Fruit fly (Drosophila melanogaster) whole organism, wandering third instar larva: Measurements from ENCODE around the gene yellow-e2.

Experiments
- Abd-B ChIP-seq: fragments of >200 bp; optimal IDR thresholded peaks from 2 replicates; lab custom pipeline; 2017; ENCODE audit warnings: missing biosample characterization, missing genetic modification characterization
- CG32264 ChIP-seq: fragments of 200-800 bp; sonication (Bioruptor generic); optimal IDR thresholded peaks from 2 replicates; lab custom pipeline; 2016; ENCODE audit warnings: missing biosample characterization, missing genetic modification characterization
- CrebA ChIP-seq: fragments of 200-800 bp; sonication (Bioruptor generic); optimal IDR thresholded peaks from 2 replicates; lab custom pipeline; 2016; ENCODE audit warnings: missing biosample characterization, mild to moderate bottlenecking, missing genetic modification characterization, borderline replicate concordance
- Dfd ChIP-seq: fragments of >200 bp; optimal IDR thresholded peaks from 2 replicates; lab custom pipeline; 2017; ENCODE audit warnings: missing biosample characterization, missing genetic modification characterization
- GATAd ChIP-seq: sonication (Bioruptor generic); optimal IDR thresholded peaks from 2 replicates; lab custom pipeline; 2016; ENCODE audit warnings: missing biosample characterization, missing genetic modification characterization
- Hnf4 ChIP-seq: fragments of 200-800 bp; sonication (Bioruptor generic); optimal IDR thresholded peaks from 2 replicates; lab custom pipeline; 2016; ENCODE audit warnings: missing biosample characterization, mild to moderate bottlenecking, missing genetic modification characterization
- Hr78 ChIP-seq: fragments of >200 bp; optimal IDR thresholded peaks from 2 replicates; lab custom pipeline; 2017; ENCODE audit warnings: missing biosample characterization, missing genetic modification characterization
- Hr83 ChIP-seq: fragments of 200-300 bp; sonication (Bioruptor generic); optimal IDR thresholded peaks from 2 replicates; lab custom pipeline; 2016; ENCODE audit warnings: missing biosample characterization, mild to moderate bottlenecking, missing genetic modification characterization, moderate library complexity; ENCODE audit not compliant: poor library complexity, severe bottlenecking
- Jra ChIP-seq: sonication (Bioruptor generic); optimal IDR thresholded peaks from 2 replicates; lab custom pipeline; 2016; ENCODE audit warnings: missing biosample characterization, missing genetic modification characterization
- Mio ChIP-seq: sonication (Bioruptor generic); optimal IDR thresholded peaks from 2 replicates; lab custom pipeline; 2016; ENCODE audit warnings: missing biosample characterization, missing genetic modification characterization
- Myc ChIP-seq: fragments of >200 bp; optimal IDR thresholded peaks from 2 replicates; lab custom pipeline; 2017
- OdsH ChIP-seq: fragments of 200-800 bp; sonication (Bioruptor generic); optimal IDR thresholded peaks from 2 replicates; lab custom pipeline; 2016; ENCODE audit warnings: missing biosample characterization, mild to moderate bottlenecking, missing genetic modification characterization
- Rel ChIP-seq, 2 experiments: fragments of 200-800 bp; sonication (Bioruptor generic) in 1 of 2; optimal IDR thresholded peaks; 2 replicates in 1 of 2; 3 replicates in 1 of 2; lab custom pipeline; 2016 to 2019; ENCODE audit warnings: mild to moderate bottlenecking in 2 of 2, missing biosample characterization in 2 of 2, missing genetic modification characterization in 2 of 2, moderate library complexity in 1 of 2
- Vsx2 ChIP-seq: fragments of 200-300, 225-300 bp; sonication (Bioruptor generic); optimal IDR thresholded peaks from 2 replicates; lab custom pipeline; 2018; ENCODE audit warnings: missing biosample characterization, missing genetic modification characterization; ENCODE audit not compliant: partially characterized antibody
- br ChIP-seq: fragments of 200-800 bp; sonication (Bioruptor generic); optimal IDR thresholded peaks from 2 replicates; lab custom pipeline; 2016; ENCODE audit warnings: missing biosample characterization, missing genetic modification characterization
- dl ChIP-seq, 2 experiments: fragments of 175-275, 200-275 bp in 1 of 2; fragments of 200-275 bp in 1 of 2; sonication (Bioruptor generic); optimal IDR thresholded peaks; lab custom pipeline; 2018; ENCODE audit warnings: mild to moderate bottlenecking in 2 of 2, missing biosample characterization in 2 of 2, missing genetic modification characterization in 2 of 2, moderate library complexity in 2 of 2; ENCODE audit not compliant: partially characterized antibody in 2 of 2, insufficient read depth in 1 of 2
- dmrt93B ChIP-seq: fragments of 200-800 bp; sonication (Bioruptor generic); optimal IDR thresholded peaks from 2 replicates; lab custom pipeline; 2018; ENCODE audit warnings: missing biosample characterization, mild to moderate bottlenecking, missing genetic modification characterization
- ey ChIP-seq: fragments of 200-800 bp; sonication (Bioruptor generic); optimal IDR thresholded peaks from 2 replicates; lab custom pipeline; 2016; ENCODE audit warnings: missing biosample characterization, missing genetic modification characterization
- foxo ChIP-seq, 2 experiments: fragments of 200-800 bp; sonication (Bioruptor generic); optimal IDR thresholded peaks; 2 replicates in 1 of 2; 3 replicates in 1 of 2; lab custom pipeline; 2016 to 2017; ENCODE audit warnings: missing biosample characterization in 2 of 2, missing genetic modification characterization in 2 of 2
- fru ChIP-seq: fragments of 200-800 bp; sonication (Bioruptor generic); optimal IDR thresholded peaks from 3 replicates; lab custom pipeline; 2016; ENCODE audit warnings: missing biosample characterization, mild to moderate bottlenecking, missing genetic modification characterization
- jim ChIP-seq: fragments of 175-275, 200-325 bp; sonication (Bioruptor generic); optimal IDR thresholded peaks from 2 replicates; lab custom pipeline; 2016; ENCODE audit warnings: missing biosample characterization, mild to moderate bottlenecking, missing genetic modification characterization
- lola ChIP-seq: fragments of >200 bp; optimal IDR thresholded peaks from 2 replicates; lab custom pipeline; 2017; ENCODE audit warnings: missing biosample characterization, missing genetic modification characterization
- pan ChIP-seq: fragments of >200 bp; optimal IDR thresholded peaks from 2 replicates; lab custom pipeline; 2017
- psq ChIP-seq: fragments of 200-800 bp; sonication (Bioruptor generic); optimal IDR thresholded peaks from 3 replicates; lab custom pipeline; 2017; ENCODE audit warnings: missing biosample characterization, mild to moderate bottlenecking, missing genetic modification characterization, moderate library complexity
- rgr ChIP-seq: fragments of 200-800 bp; sonication (Bioruptor generic); optimal IDR thresholded peaks from 3 replicates; lab custom pipeline; 2016; ENCODE audit warnings: missing biosample characterization, mild to moderate bottlenecking, missing genetic modification characterization
- sage ChIP-seq: fragments of 200-800 bp; sonication (Bioruptor generic); optimal IDR thresholded peaks from 2 replicates; lab custom pipeline; 2016; ENCODE audit warnings: missing biosample characterization, mild to moderate bottlenecking, missing genetic modification characterization
- sv ChIP-seq: fragments of 200-800 bp; sonication (Bioruptor generic); optimal IDR thresholded peaks from 3 replicates; lab custom pipeline; 2016; ENCODE audit warnings: missing biosample characterization, missing genetic modification characterization
- tai ChIP-seq: sonication (Bioruptor generic); optimal IDR thresholded peaks from 2 replicates; lab custom pipeline; 2016; ENCODE audit warnings: missing biosample characterization, missing genetic modification characterization
- usp ChIP-seq: fragments of >200 bp; optimal IDR thresholded peaks from 2 replicates; lab custom pipeline; 2017; ENCODE audit warnings: missing biosample characterization, missing genetic modification characterization
- woc ChIP-seq: sonication (Bioruptor generic); optimal IDR thresholded peaks from 2 replicates; lab custom pipeline; 2016; ENCODE audit warnings: missing biosample characterization, mild to moderate bottlenecking, missing genetic modification characterization

Gene yellow-e2

dm6 chr3R:13397040-13397439 is 9.8 kb downstream of the yellow-e2 start, which contains the start of gene CG14374:
Gene CG14374, minus strand, starts transcription at chr3R:13397140.
- TF ChIP-seq rgr (GFP tag; lab: Kevin White, UChicago) = no peak
- no peak for TF ChIP-seq ey (GFP tag; lab: Kevin White, UChicago)
- TF ChIP-seq Hr83 (GFP tag; lab: Kevin White, UChicago) = no peak

dm6 chr3R:13395133-13395532 is 11.7 kb downstream of the yellow-e2 start, which contains the start of gene CCHa2:
Gene CCHa2, minus strand, starts transcription at chr3R:13395197.
- TF ChIP-seq Dfd (peak; percentile 54), CrebA (GFP tag; lab: Kevin White, UChicago) (no peak)

- TF ChIP-seq pan (lab: Kevin White, UChicago) (no peak), rgr (GFP tag; lab: Kevin White, UChicago) (no peak), CG32264 (GFP tag; lab: Kevin White, UChicago) (no peak), sv (no peak), foxo (GFP tag; optimal IDR thresholded peaks at IDR 0.05; lab: Kevin White, UChicago) (no peak), Hnf4 (GFP tag; lab: Kevin White, UChicago) (no peak), Jra (GFP tag; lab: Kevin White, UChicago) (no peak), OdsH (GFP tag; lab: Kevin White, UChicago) (no peak), dl (GFP tag; optimal IDR thresholded peaks at IDR 0.05; lab: Kevin White, UChicago; ENCODE audit: insufficient read depth in 1 of 2, partially characterized antibody in 2 of 2) (no peak), woc (GFP tag; lab: Kevin White, UChicago) (no peak), usp (GFP tag; lab: Kevin White, UChicago) (no peak), dmrt93B (no peak), lola (GFP tag; lab: Kevin White, UChicago) (no peak), Rel (GFP tag; optimal IDR thresholded peaks at IDR 0.05; lab: Kevin White, UChicago) (no peak), Rel (tag; optimal IDR thresholded peaks at IDR 0.05; lab: Kevin White, UChicago) (no peak), CrebA (GFP tag; lab: Kevin White, UChicago) (no peak), jim (no peak)
- TF ChIP-seq, all 38 proteins: peak for 0
Observed at dm6 chr3R:13393009-13393408, 13.8 kb downstream of the yellow-e2 start.

- TF ChIP-seq sage (GFP tag; lab: Kevin White, UChicago) (no peak), woc (GFP tag; lab: Kevin White, UChicago) (no peak), lola (GFP tag; lab: Kevin White, UChicago) (no peak), GATAd (no peak), fru (GFP tag; lab: Kevin White, UChicago) (peak; percentile 18)
Observed at dm6 chr3R:13390490-13390889, 16.3 kb downstream of the yellow-e2 start.

dm6 chr3R:13388160-13388870 is 18.5 kb downstream of the yellow-e2 start, which contains the start of gene CG9799:
Gene CG9799, minus strand, starts transcription at chr3R:13388709.
- TF ChIP-seq Myc (lab: Kevin White, UChicago) (peak; percentile 14), sv (no peak), CrebA (GFP tag; lab: Kevin White, UChicago) (no peak), fru (GFP tag; lab: Kevin White, UChicago) (no peak), Abd-B (GFP tag; lab: Kevin White, UChicago) (no peak)

- TF ChIP-seq Dfd (no peak), fru (GFP tag; lab: Kevin White, UChicago) (no peak), sage (GFP tag; lab: Kevin White, UChicago) (no peak), Mio (no peak), psq (GFP tag; lab: Kevin White, UChicago) (no peak), dmrt93B (no peak), Rel (GFP tag; optimal IDR thresholded peaks at IDR 0.05; lab: Kevin White, UChicago) (no peak), Rel (tag; optimal IDR thresholded peaks at IDR 0.05; lab: Kevin White, UChicago) (no peak), br (no peak), lola (GFP tag; lab: Kevin White, UChicago) (no peak), foxo (GFP tag; optimal IDR thresholded peaks at IDR 0.05; lab: Kevin White, UChicago) (no peak), CrebA (GFP tag; lab: Kevin White, UChicago) (no peak), tai (GFP tag; lab: Kevin White, UChicago) (no peak), Abd-B (GFP tag; lab: Kevin White, UChicago) (no peak), Hnf4 (GFP tag; lab: Kevin White, UChicago) (no peak), woc (GFP tag; lab: Kevin White, UChicago) (no peak), Vsx2 (no peak), Hr78 (no peak), GATAd (no peak)
Observed at dm6 chr3R:13385105-13385504, 21.7 kb downstream of the yellow-e2 start.
